Worm (Caenorhabditis elegans) whole organism, L2 larva: ENCODE measurements around the gene F45D11.11.
A peak's percentile ranks its signal among the peaks of the same experiment; 100 is the strongest.

Experiments
- C34F6.9 ChIP-seq: fragments of 150-350 bp; optimal IDR thresholded peaks from 2 replicates; lab custom pipeline; 2014; ENCODE audit warnings: missing biosample characterization, missing genetic modification characterization
- R02D3.7 ChIP-seq: fragments of 150-350 bp; optimal IDR thresholded peaks from 2 replicates; lab custom pipeline; 2014; ENCODE audit warnings: missing biosample characterization, missing genetic modification characterization
- Y55F3AM.14 ChIP-seq: fragments of 200-800 bp; sonication (Bioruptor generic); optimal IDR thresholded peaks from 2 replicates; lab custom pipeline; 2018; ENCODE audit warnings: mild to moderate bottlenecking, missing genetic modification characterization, missing compliant biosample characterization
- ZK546.5 ChIP-seq: sonication (generic microtip); optimal IDR thresholded peaks from 2 replicates; lab custom pipeline; 2017; ENCODE audit warnings: missing biosample characterization, missing genetic modification characterization
- alr-1 ChIP-seq: fragments of 150-350 bp; optimal IDR thresholded peaks from 2 replicates; lab custom pipeline; 2014; ENCODE audit warnings: missing biosample characterization, missing genetic modification characterization
- ama-1 ChIP-seq: fragments of 150-350 bp; optimal IDR thresholded peaks from 2 replicates; lab custom pipeline; 2018; ENCODE audit warnings: inconsistent platforms
- ceh-82 ChIP-seq: fragments of 150-350 bp; optimal IDR thresholded peaks from 2 replicates; lab custom pipeline; 2014; ENCODE audit warnings: missing biosample characterization, missing genetic modification characterization
- elt-1 ChIP-seq: fragments of 150-350 bp; optimal IDR thresholded peaks from 2 replicates; lab custom pipeline; 2014; ENCODE audit warnings: missing biosample characterization, missing genetic modification characterization
- fos-1 ChIP-seq: fragments of 150-350 bp; optimal IDR thresholded peaks from 2 replicates; lab custom pipeline; 2014; ENCODE audit warnings: missing biosample characterization, missing genetic modification characterization
- gmeb-1 ChIP-seq: fragments of 150-350 bp; optimal IDR thresholded peaks from 2 replicates; lab custom pipeline; 2014; ENCODE audit warnings: missing biosample characterization, missing genetic modification characterization
- lin-11 ChIP-seq: fragments of 150-350 bp; sonication (generic microtip); optimal IDR thresholded peaks from 2 replicates; lab custom pipeline; 2014; ENCODE audit warnings: missing biosample characterization, missing genetic modification characterization, inconsistent platforms, mixed read lengths
- lin-13 ChIP-seq: fragments of 150-350 bp; optimal IDR thresholded peaks from 2 replicates; lab custom pipeline; 2014; ENCODE audit warnings: missing biosample characterization, missing genetic modification reagents, missing genetic modification characterization
- lsy-2 ChIP-seq, 2 experiments: fragments of 150-350 bp in 1 of 2; sonication (generic microtip) in 1 of 2; optimal IDR thresholded peaks; 2 replicates each; lab custom pipeline; 2014 to 2017; ENCODE audit warnings: missing biosample characterization in 2 of 2, missing genetic modification characterization in 2 of 2
- mab-5 ChIP-seq: fragments of 150-350 bp; optimal IDR thresholded peaks from 2 replicates; lab custom pipeline; 2014; ENCODE audit warnings: missing biosample characterization, missing genetic modification characterization
- mdl-1 ChIP-seq, 2 experiments: fragments of 150-350 bp in 1 of 2; sonication (generic microtip) in 1 of 2; optimal IDR thresholded peaks; 2 replicates each; lab custom pipeline; 2017; ENCODE audit warnings: missing biosample characterization in 2 of 2, missing genetic modification characterization in 2 of 2
- nhr-12 ChIP-seq: fragments of 150-350 bp; optimal IDR thresholded peaks from 2 replicates; lab custom pipeline; 2014; ENCODE audit warnings: missing biosample characterization, missing genetic modification characterization
- nhr-25 ChIP-seq: fragments of 150-350 bp; sonication (generic microtip); optimal IDR thresholded peaks from 3 replicates; lab custom pipeline; 2014; ENCODE audit warnings: missing biosample characterization, missing genetic modification characterization
- nhr-6 ChIP-seq: fragments of 150-350 bp; optimal IDR thresholded peaks from 2 replicates; lab custom pipeline; 2014; ENCODE audit warnings: missing biosample characterization, missing genetic modification characterization
- peb-1 ChIP-seq: fragments of 150-350 bp; optimal IDR thresholded peaks from 2 replicates; lab custom pipeline; 2014; ENCODE audit warnings: missing biosample characterization, missing genetic modification characterization
- sem-4 ChIP-seq: fragments of 150-350 bp; optimal IDR thresholded peaks from 2 replicates; lab custom pipeline; 2014; ENCODE audit warnings: missing biosample characterization, missing genetic modification reagents, missing genetic modification characterization
- sma-9 ChIP-seq, 2 experiments: fragments of 150-350 bp in 1 of 2; sonication (generic microtip) in 1 of 2; optimal IDR thresholded peaks; 2 replicates each; lab custom pipeline; 2014 to 2016; ENCODE audit warnings: missing genetic modification characterization in 2 of 2, mild to moderate bottlenecking in 1 of 2, missing biosample characterization in 1 of 2, missing compliant biosample characterization in 1 of 2, missing genetic modification reagents in 1 of 2, moderate library complexity in 1 of 2
- unc-39 ChIP-seq: fragments of 150-350 bp; optimal IDR thresholded peaks from 2 replicates; lab custom pipeline; 2014; ENCODE audit warnings: missing biosample characterization, missing genetic modification characterization
- unc-55 ChIP-seq: fragments of 150-350 bp; sonication (generic microtip); optimal IDR thresholded peaks from 3 replicates; lab custom pipeline; 2014; ENCODE audit warnings: missing biosample characterization, missing genetic modification reagents, missing genetic modification characterization
- ztf-11 ChIP-seq: sonication (generic microtip); optimal IDR thresholded peaks from 2 replicates; lab custom pipeline; 2017; ENCODE audit warnings: missing biosample characterization, missing genetic modification characterization

The F45D11.11 gene

DNA sequence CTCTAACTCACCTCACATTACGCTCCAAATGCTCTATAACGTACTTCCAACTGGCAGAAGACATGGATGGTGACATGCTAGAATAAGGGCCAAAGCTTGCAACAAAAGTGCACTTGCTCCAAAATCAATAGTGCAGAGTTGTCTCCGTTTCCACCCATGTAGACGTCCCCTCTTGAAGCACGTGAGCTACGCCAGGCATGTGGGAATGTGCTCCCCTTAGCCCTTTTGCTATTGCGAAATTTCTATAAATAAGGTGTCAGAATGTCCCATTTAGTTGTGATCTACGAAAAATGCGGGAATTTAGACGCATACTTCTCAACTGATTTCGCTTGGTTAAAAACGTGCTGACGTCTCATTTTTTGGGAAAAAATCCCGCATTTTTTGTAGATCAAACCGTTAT is 45.6 kb downstream of the F45D11.11 start:
- TF ChIP-seq mdl-1 (tag; optimal IDR thresholded peaks at IDR 0.05; lab: Kevin White, UChicago) (no peak), unc-55 (GFP tag; lab: Kevin White, UChicago) (peak; percentile 33), sma-9 (GFP tag; optimal IDR thresholded peaks at IDR 0.05; lab: Kevin White, UChicago) (peak; percentile 54), sma-9 (tag; optimal IDR thresholded peaks at IDR 0.05; lab: Kevin White, UChicago) (no peak), sem-4 (tag; lab: Kevin White, UChicago) (no peak), ceh-82 (tag; lab: Kevin White, UChicago) (no peak), C34F6.9 (tag; lab: Kevin White, UChicago) (peak; percentile 34), lsy-2 (tag; optimal IDR thresholded peaks at IDR 0.05; lab: Kevin White, UChicago) (no peak), alr-1 (tag; lab: Kevin White, UChicago) (no peak)

DNA sequence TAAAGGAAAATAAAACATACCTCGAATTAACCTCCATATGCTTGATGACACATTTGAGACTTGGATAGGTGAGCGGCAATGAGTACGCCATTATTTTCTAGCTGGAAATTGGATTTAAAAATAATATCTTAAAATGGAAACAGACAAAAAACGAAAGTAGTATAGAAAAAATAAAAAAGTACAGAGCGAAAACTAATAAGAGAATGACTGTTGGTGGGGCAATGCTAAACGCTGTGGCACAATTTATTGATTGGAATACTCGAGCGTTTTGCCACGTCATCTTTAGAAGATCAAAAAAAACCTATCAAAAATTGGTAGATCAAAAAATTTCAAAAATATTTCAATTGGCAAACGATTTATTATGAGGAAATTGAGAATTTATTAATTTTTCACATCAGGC is 47.9 kb downstream of the F45D11.11 start, which contains the start of gene fbxc-32:
fbxc-32 (minus strand) TSS at position 101 of the 400 bp plus-strand sequence.
- TF ChIP-seq nhr-12 (tag; lab: Kevin White, UChicago): no peak
- no peak for TF ChIP-seq nhr-25 (tag; lab: Kevin White, UChicago)
- TF ChIP-seq gmeb-1: no peak
- no peak for TF ChIP-seq Y55F3AM.14 (GFP tag; lab: Kevin White, UChicago)
- TF ChIP-seq ZK546.5: no peak
- TF ChIP-seq lin-13 (GFP tag; lab: Kevin White, UChicago): no peak
- no peak for TF ChIP-seq nhr-6 (tag; lab: Kevin White, UChicago)
- no peak for TF ChIP-seq unc-39 (tag; lab: Kevin White, UChicago)
- TF ChIP-seq mab-5 (tag; lab: Kevin White, UChicago): no peak
- no peak for TF ChIP-seq ztf-11 (tag; lab: Kevin White, UChicago)
- TF ChIP-seq R02D3.7: no peak
- no peak for TF ChIP-seq lin-11 (tag; lab: Kevin White, UChicago)
- no peak for TF ChIP-seq ceh-82 (tag; lab: Kevin White, UChicago)
- TF ChIP-seq elt-1 (tag; lab: Kevin White, UChicago): no peak
- no peak for TF ChIP-seq peb-1 (tag; lab: Kevin White, UChicago)
- TF ChIP-seq fos-1 (tag; lab: Kevin White, UChicago): no peak
- TF ChIP-seq ama-1 (lab: Kevin White, UChicago): no peak
